Fruit fly (Drosophila melanogaster) whole organism, embryonic: ENCODE results near the gene SrpRbeta.

Experiments used
- Adf1 ChIP-seq: fragments of 200-800 bp; sonication (Bioruptor generic); IDR thresholded peaks from 2 replicates; pipeline ENCODE4 v1.3.6; 2022; ENCODE audit warnings: missing biosample characterization, missing genetic modification characterization
- CG11504 ChIP-seq: fragments of 200-800 bp; sonication (Bioruptor generic); optimal IDR thresholded peaks from 3 replicates; lab custom pipeline; 2019; ENCODE audit warnings: missing biosample characterization, mild to moderate bottlenecking, missing genetic modification characterization, moderate library complexity
- CG11560 ChIP-seq: fragments of 200-800 bp; sonication (Bioruptor generic); IDR thresholded peaks from 3 replicates; pipeline ENCODE4 v1.3.6; 2022; ENCODE audit warnings: missing biosample characterization, missing genetic modification characterization
- CG12219 ChIP-seq: fragments of 200-800 bp; sonication (Bioruptor generic); optimal IDR thresholded peaks from 3 replicates; lab custom pipeline; 2018; ENCODE audit warnings: missing biosample characterization, mild to moderate bottlenecking, missing genetic modification characterization
- CG12744 ChIP-seq: fragments of 200-800 bp; sonication (Bioruptor generic); optimal IDR thresholded peaks from 2 replicates; lab custom pipeline; 2016; ENCODE audit warnings: missing biosample characterization, missing genetic modification characterization
- CG13296 ChIP-seq: fragments of 200-800 bp; sonication (Bioruptor generic); optimal IDR thresholded peaks from 3 replicates; lab custom pipeline; 2018; ENCODE audit warnings: missing biosample characterization, mild to moderate bottlenecking, missing genetic modification characterization
- CG13424 ChIP-seq: fragments of 200-800 bp; sonication (Bioruptor generic); optimal IDR thresholded peaks from 2 replicates; lab custom pipeline; 2019; ENCODE audit warnings: missing biosample characterization, mild to moderate bottlenecking, missing genetic modification characterization, moderate library complexity
- CG15073 ChIP-seq: fragments of 200-800 bp; sonication (Bioruptor generic); optimal IDR thresholded peaks from 2 replicates; lab custom pipeline; 2016; ENCODE audit warnings: missing biosample characterization, missing genetic modification characterization
- CG15696 ChIP-seq: fragments of 200-800 bp; sonication (Bioruptor generic); optimal IDR thresholded peaks from 2 replicates; lab custom pipeline; 2019; ENCODE audit warnings: missing biosample characterization, mild to moderate bottlenecking, missing genetic modification characterization, moderate library complexity
- CG17328 ChIP-seq: fragments of 200-800 bp; sonication (Bioruptor generic); IDR thresholded peaks from 2 replicates; pipeline ENCODE4 v1.3.6; 2022; ENCODE audit warnings: missing biosample characterization, missing genetic modification characterization
- CG18476 ChIP-seq: fragments of 200-800 bp; sonication (Bioruptor generic); optimal IDR thresholded peaks from 2 replicates; lab custom pipeline; 2016; ENCODE audit warnings: missing biosample characterization, mild to moderate bottlenecking, missing genetic modification characterization
- CG2712 ChIP-seq: fragments of 200-800 bp; optimal IDR thresholded peaks from 3 replicates; lab custom pipeline; 2019; ENCODE audit warnings: missing biosample characterization, mild to moderate bottlenecking, missing genetic modification characterization, moderate library complexity
- CG3163 ChIP-seq: fragments of 200-800 bp; sonication (Bioruptor generic); optimal IDR thresholded peaks from 3 replicates; lab custom pipeline; 2016; ENCODE audit warnings: missing biosample characterization, missing genetic modification characterization
- CG32772 ChIP-seq: fragments of 200-800 bp; sonication (Bioruptor generic); IDR thresholded peaks from 2 replicates; pipeline ENCODE4 v1.3.6; 2022; ENCODE audit warnings: missing biosample characterization, missing genetic modification characterization
- CG3407 ChIP-seq: fragments of 200-800 bp; sonication (Bioruptor generic); optimal IDR thresholded peaks from 2 replicates; lab custom pipeline; 2018; ENCODE audit warnings: missing biosample characterization, mild to moderate bottlenecking, missing genetic modification characterization
- CG3838 ChIP-seq: fragments of 200-800 bp; sonication (Bioruptor generic); optimal IDR thresholded peaks from 3 replicates; lab custom pipeline; 2016; ENCODE audit warnings: missing biosample characterization, missing genetic modification characterization
- CG6175 ChIP-seq: fragments of 200-800 bp; sonication (Bioruptor generic); IDR thresholded peaks from 3 replicates; pipeline ENCODE4 v1.3.6; 2022; ENCODE audit warnings: missing biosample characterization, missing genetic modification characterization
- CG7271 ChIP-seq: fragments of 200-800 bp; sonication (Bioruptor generic); optimal IDR thresholded peaks from 2 replicates; lab custom pipeline; 2018; ENCODE audit warnings: missing biosample characterization, mild to moderate bottlenecking, missing genetic modification characterization, moderate library complexity
- CG7372 ChIP-seq: fragments of 200-800 bp; sonication (Bioruptor generic); IDR thresholded peaks from 2 replicates; pipeline ENCODE4 v1.3.6; 2022; ENCODE audit warnings: missing biosample characterization, missing genetic modification characterization
- CG7556 ChIP-seq: fragments of 200-800 bp; sonication (Bioruptor generic); optimal IDR thresholded peaks from 2 replicates; lab custom pipeline; 2017; ENCODE audit warnings: missing biosample characterization, mild to moderate bottlenecking, missing genetic modification characterization
- CG7928 ChIP-seq: fragments of 200-800 bp; sonication (Bioruptor generic); optimal IDR thresholded peaks from 2 replicates; lab custom pipeline; 2017; ENCODE audit warnings: missing biosample characterization, mild to moderate bottlenecking, missing genetic modification characterization
- CG8290 ChIP-seq, 3 experiments: fragments of 200-800 bp; sonication (Bioruptor generic); optimal IDR thresholded peaks; 2 replicates each; lab custom pipeline; 2016 to 2019; ENCODE audit warnings: missing biosample characterization in 3 of 3, missing genetic modification characterization in 3 of 3, mild to moderate bottlenecking in 2 of 3, moderate library complexity in 1 of 3
- CG9609 ChIP-seq: fragments of 200-800 bp; sonication (Bioruptor generic); optimal IDR thresholded peaks from 3 replicates; lab custom pipeline; 2016; ENCODE audit warnings: missing biosample characterization, missing genetic modification characterization
- Doc3 ChIP-seq: fragments of 200-800 bp; sonication (Bioruptor generic); IDR thresholded peaks from 3 replicates; pipeline ENCODE4 v1.3.6; 2022; ENCODE audit warnings: missing biosample characterization, missing genetic modification characterization; ENCODE audit not compliant: partially characterized antibody
- GATAe ChIP-seq: fragments of 200-800 bp; sonication (Bioruptor generic); conservative IDR thresholded peaks from 2 replicates; pipeline ENCODE4 v1.3.6; 2022; ENCODE audit warnings: missing biosample characterization, missing genetic modification characterization
- Hr39 ChIP-seq: fragments of >200 bp; optimal IDR thresholded peaks from 2 replicates; lab custom pipeline; 2017
- Hr51 ChIP-seq, 2 experiments: fragments of 200-800 bp; sonication (Bioruptor generic); optimal IDR thresholded peaks; 2 replicates in 1 of 2; 3 replicates in 1 of 2; lab custom pipeline; 2016 to 2018; ENCODE audit warnings: missing biosample characterization in 2 of 2, missing genetic modification characterization in 2 of 2, mild to moderate bottlenecking in 1 of 2, moderate library complexity in 1 of 2
- Hr78 ChIP-seq, 2 experiments: fragments of 200-800 bp in 1 of 2; fragments of >200 bp in 1 of 2; sonication (Bioruptor generic) in 1 of 2; optimal IDR thresholded peaks; 2 replicates each; lab custom pipeline; 2017 to 2019; ENCODE audit warnings: missing biosample characterization in 2 of 2, missing genetic modification characterization in 2 of 2, mild to moderate bottlenecking in 1 of 2, moderate library complexity in 1 of 2
- Jarid2 ChIP-seq: fragments of 200-800 bp; sonication (Bioruptor generic); optimal IDR thresholded peaks from 3 replicates; lab custom pipeline; 2017; ENCODE audit warnings: mild to moderate bottlenecking, missing biosample characterization, missing genetic modification reagents, missing genetic modification characterization
- Nf-YB ChIP-seq: fragments of 200-800 bp; sonication (Bioruptor generic); optimal IDR thresholded peaks from 3 replicates; lab custom pipeline; 2019; ENCODE audit warnings: missing biosample characterization, mild to moderate bottlenecking, missing genetic modification characterization, moderate library complexity
- ab ChIP-seq: fragments of 200-800 bp; sonication (Bioruptor generic); optimal IDR thresholded peaks from 2 replicates; lab custom pipeline; 2016; ENCODE audit warnings: missing biosample characterization, missing genetic modification characterization
- abd-A ChIP-seq: fragments of 200-800 bp; sonication (Bioruptor generic); optimal IDR thresholded peaks from 3 replicates; lab custom pipeline; 2019; ENCODE audit warnings: missing biosample characterization, mild to moderate bottlenecking, missing genetic modification characterization, moderate library complexity
- ara ChIP-seq: fragments of 200-800 bp; sonication (Bioruptor generic); IDR thresholded peaks from 2 replicates; pipeline ENCODE4 v1.3.6; 2022; ENCODE audit warnings: missing biosample characterization, missing genetic modification characterization
- cato ChIP-seq: fragments of 200-800 bp; sonication (Bioruptor generic); optimal IDR thresholded peaks from 2 replicates; lab custom pipeline; 2016; ENCODE audit warnings: missing biosample characterization, missing genetic modification characterization, borderline replicate concordance
- chm ChIP-seq: fragments of 200-800 bp; sonication (Bioruptor generic); IDR thresholded peaks from 2 replicates; pipeline ENCODE4 v1.3.6; 2022; ENCODE audit warnings: missing biosample characterization, missing genetic modification characterization
- danr ChIP-seq: fragments of 200-800 bp; sonication (Bioruptor generic); IDR thresholded peaks from 2 replicates; pipeline ENCODE4 v1.3.6; 2022; ENCODE audit warnings: missing biosample characterization, missing genetic modification characterization
- dpn ChIP-seq, 2 experiments: fragments of 200-800 bp; sonication (Bioruptor generic); optimal IDR thresholded peaks; 3 replicates each; lab custom pipeline; 2016; ENCODE audit warnings: missing biosample characterization in 2 of 2, missing genetic modification characterization in 2 of 2
- emc ChIP-seq: fragments of 200-800 bp; sonication (Bioruptor generic); optimal IDR thresholded peaks from 2 replicates; lab custom pipeline; 2016; ENCODE audit warnings: missing biosample characterization, missing genetic modification characterization
- eyg ChIP-seq: fragments of 200-800 bp; sonication (Bioruptor generic); optimal IDR thresholded peaks from 3 replicates; lab custom pipeline; 2016; ENCODE audit warnings: missing biosample characterization, missing genetic modification characterization
- fd96Cb ChIP-seq: fragments of 200-800 bp; sonication (Bioruptor generic); optimal IDR thresholded peaks from 2 replicates; lab custom pipeline; 2018; ENCODE audit warnings: missing biosample characterization, mild to moderate bottlenecking, missing genetic modification characterization, moderate library complexity
- gce ChIP-seq: fragments of 200-800 bp; sonication (Bioruptor generic); IDR thresholded peaks from 3 replicates; pipeline ENCODE4 v1.3.6; 2022; ENCODE audit warnings: missing biosample characterization, missing genetic modification characterization
- grn ChIP-seq: fragments of 200-800 bp; sonication (Bioruptor generic); optimal IDR thresholded peaks from 3 replicates; lab custom pipeline; 2017; ENCODE audit warnings: missing biosample characterization, missing genetic modification characterization
- gsb-n ChIP-seq: fragments of 200-800 bp; sonication (Bioruptor generic); optimal IDR thresholded peaks from 3 replicates; lab custom pipeline; 2018; ENCODE audit warnings: missing biosample characterization, mild to moderate bottlenecking, missing genetic modification characterization
- hkb ChIP-seq, 2 experiments: fragments of 200-800 bp in 1 of 2; fragments of >200 bp in 1 of 2; sonication (Bioruptor generic) in 1 of 2; IDR thresholded peaks in 1 of 2; optimal IDR thresholded peaks in 1 of 2; 2 replicates each; pipeline versions ENCODE4 v1.3.6 to Lab custom; 2017 to 2022; ENCODE audit warnings: missing biosample characterization in 1 of 2, missing genetic modification characterization in 1 of 2
- lmd ChIP-seq: fragments of 200-800 bp; sonication (Bioruptor generic); IDR thresholded peaks from 2 replicates; pipeline ENCODE4 v1.3.6; 2022; ENCODE audit warnings: missing biosample characterization, missing genetic modification characterization
- odd ChIP-seq: fragments of 200-800 bp; sonication (Bioruptor generic); optimal IDR thresholded peaks from 2 replicates; lab custom pipeline; 2017; ENCODE audit warnings: missing biosample characterization, mild to moderate bottlenecking, missing genetic modification characterization
- onecut ChIP-seq: fragments of 200-800 bp; sonication (Bioruptor generic); IDR thresholded peaks from 2 replicates; pipeline ENCODE4 v1.3.6; 2022; ENCODE audit warnings: missing biosample characterization, missing genetic modification characterization
- repo ChIP-seq: fragments of 200-800 bp; sonication (Bioruptor generic); optimal IDR thresholded peaks from 2 replicates; lab custom pipeline; 2016; ENCODE audit warnings: missing biosample characterization, missing genetic modification characterization
- sens-2 ChIP-seq: fragments of 200-800 bp; sonication (Bioruptor generic); IDR thresholded peaks from 2 replicates; pipeline ENCODE4 v1.3.6; 2022; ENCODE audit warnings: missing biosample characterization, missing genetic modification characterization
- sima ChIP-seq: fragments of 200-800 bp; sonication (Bioruptor generic); optimal IDR thresholded peaks from 2 replicates; lab custom pipeline; 2016; ENCODE audit warnings: missing biosample characterization, missing genetic modification characterization
- tx ChIP-seq: fragments of 200-800 bp; sonication (Bioruptor generic); optimal IDR thresholded peaks from 2 replicates; lab custom pipeline; 2016; ENCODE audit warnings: missing biosample characterization, missing genetic modification characterization

SrpRbeta gene

DNA sequence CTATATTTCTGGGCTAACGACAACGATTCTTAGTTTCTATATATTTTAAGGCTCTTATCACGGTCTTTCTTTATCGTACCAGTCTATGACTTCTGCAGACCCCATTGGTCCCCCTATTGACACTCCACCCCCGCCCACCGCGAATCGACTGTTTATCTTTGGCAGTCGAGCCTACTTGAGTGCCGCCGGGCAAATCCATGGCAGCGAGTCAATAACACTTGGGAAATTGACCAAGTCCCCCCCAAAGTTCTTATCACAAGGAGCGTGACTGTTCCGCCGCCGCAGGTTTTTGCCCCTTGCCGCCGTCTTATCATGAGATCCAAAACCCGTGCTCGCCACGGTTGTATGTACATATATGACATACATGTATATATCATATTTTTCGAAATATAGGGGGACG is 20.4 kb downstream of the SrpRbeta start (continued):
- peak; percentile 59 for TF ChIP-seq CG15696
- TF ChIP-seq CG2712: no peak
- no peak for TF ChIP-seq Hr39 (lab: Kevin White, UChicago)
- TF ChIP-seq Nf-YB (GFP tag; lab: Kevin White, UChicago): peak; percentile 64
- no peak for TF ChIP-seq CG7556 (GFP tag; lab: Kevin White, UChicago)
- no peak for TF ChIP-seq CG7271
- TF ChIP-seq Hr51 (GFP tag; optimal IDR thresholded peaks at IDR 0.05; lab: Kevin White, UChicago): no peak
- no peak for TF ChIP-seq repo (GFP tag; lab: Kevin White, UChicago)
- TF ChIP-seq CG12219: no peak
- TF ChIP-seq CG3838 (GFP tag; lab: Kevin White, UChicago): no peak
- TF ChIP-seq sens-2 (GFP tag; lab: Robert Waterston, UW): peak; percentile 49; the same call in 1 of the 2 replicates
- TF ChIP-seq Doc3 (GFP tag; lab: Robert Waterston, UW): no peak
- TF ChIP-seq CG3163 (GFP tag; lab: Kevin White, UChicago): no peak
- no peak for TF ChIP-seq CG13424 (tag; lab: Kevin White, UChicago)
- peak; percentile 1 for TF ChIP-seq CG7928 (GFP tag; lab: Kevin White, UChicago)
- TF ChIP-seq fd96Cb: no peak
- TF ChIP-seq CG18476 (GFP tag; lab: Kevin White, UChicago): no peak
- TF ChIP-seq ara (GFP tag; lab: Robert Waterston, UW): 0 out of 2 replicates have a peak, but pooled peaks have one; percentile 24
- no peak for TF ChIP-seq ab
- peak; percentile 66; the same call in 2 of the 3 replicates for TF ChIP-seq gce (GFP tag; lab: Robert Waterston, UW)
- no peak for TF ChIP-seq sima (GFP tag; lab: Kevin White, UChicago)
- no peak for TF ChIP-seq Hr78 (GFP tag; optimal IDR thresholded peaks at IDR 0.05; lab: Kevin White, UChicago)
- no peak for TF ChIP-seq CG12744 (GFP tag; lab: Kevin White, UChicago)
- TF ChIP-seq CG3407 (GFP tag; lab: Kevin White, UChicago): peak; percentile 15
- TF ChIP-seq hkb (optimal IDR thresholded peaks at IDR 0.05; lab: Kevin White, UChicago): no peak
- TF ChIP-seq hkb (GFP tag; IDR thresholded peaks at IDR 0.05; lab: Robert Waterston, UW): no peak
- TF ChIP-seq odd: peak; percentile 30
- TF ChIP-seq GATAe: peak; percentile 93
- peak; percentile 30; the same call in 1 of the 2 replicates for TF ChIP-seq Adf1 (GFP tag; lab: Robert Waterston, UW)
- TF ChIP-seq cato (GFP tag; lab: Kevin White, UChicago): no peak
- no peak for TF ChIP-seq eyg (GFP tag; lab: Kevin White, UChicago)
- TF ChIP-seq Jarid2 (GFP tag; lab: Kevin White, UChicago): no peak
- no peak for TF ChIP-seq CG32772 (GFP tag; lab: Robert Waterston, UW)
- no peak for TF ChIP-seq CG8290 (GFP tag; optimal IDR thresholded peaks at IDR 0.05; lab: Kevin White, UChicago)
- peak in 1 of 2 experiments; percentile 26 for TF ChIP-seq CG8290 (tag; optimal IDR thresholded peaks at IDR 0.05; lab: Kevin White, UChicago)
- TF ChIP-seq onecut: peak; percentile 34; the same call in 1 of the 2 replicates
- TF ChIP-seq CG7372: no peak
- no peak for TF ChIP-seq tx (GFP tag; lab: Kevin White, UChicago)
- no peak for TF ChIP-seq lmd (GFP tag; lab: Robert Waterston, UW)
- TF ChIP-seq CG6175: no peak
- no peak for TF ChIP-seq gsb-n (tag; lab: Kevin White, UChicago)
- TF ChIP-seq emc (GFP tag; lab: Kevin White, UChicago): no peak
- TF ChIP-seq abd-A (tag; lab: Kevin White, UChicago): no peak
- TF ChIP-seq CG17328 (GFP tag; lab: Robert Waterston, UW): 0 out of 2 replicates have a peak, but pooled peaks have one; percentile 18
- TF ChIP-seq CG13296: no peak
- peak; percentile 75 for TF ChIP-seq chm (GFP tag; lab: Robert Waterston, UW)
- TF ChIP-seq CG15073: no peak
- TF ChIP-seq CG9609 (GFP tag; lab: Kevin White, UChicago): no peak
- no peak for TF ChIP-seq CG11560 (tag; lab: Robert Waterston, UW)
- TF ChIP-seq danr (GFP tag; lab: Robert Waterston, UW): no peak
- peak; percentile 86 for TF ChIP-seq grn
- no peak for TF ChIP-seq CG11504 (tag; lab: Kevin White, UChicago)
- no peak for TF ChIP-seq dpn (GFP tag; optimal IDR thresholded peaks at IDR 0.05; lab: Kevin White, UChicago)
